Fruit fly (Drosophila melanogaster) whole organism, embryonic: ENCODE results near the gene mRpL46.

ENCODE experiments used
- Abd-B ChIP-seq: fragments of 200-800 bp; sonication (Bioruptor generic); optimal IDR thresholded peaks from 2 replicates; lab custom pipeline; 2018; ENCODE audit warnings: missing biosample characterization, mild to moderate bottlenecking, missing genetic modification characterization, moderate library complexity
- Atf6 ChIP-seq: fragments of 200-800 bp; sonication (Bioruptor generic); IDR thresholded peaks from 2 replicates; pipeline ENCODE4 v1.3.6; 2022; ENCODE audit warnings: missing biosample characterization, missing genetic modification characterization
- Bgb ChIP-seq: fragments of 200-800 bp; sonication (Bioruptor generic); IDR thresholded peaks from 2 replicates; pipeline ENCODE4 v1.3.6; 2022; ENCODE audit warnings: missing biosample characterization, missing genetic modification characterization; ENCODE audit not compliant: partially characterized antibody
- Blimp-1 ChIP-seq: fragments of 200-800 bp; sonication (Bioruptor generic); optimal IDR thresholded peaks from 3 replicates; lab custom pipeline; 2018; ENCODE audit warnings: missing biosample characterization, missing genetic modification characterization, mild to moderate bottlenecking, moderate library complexity, missing genetic modification reagents
- CG11085 ChIP-seq: fragments of 200-800 bp; sonication (Bioruptor generic); IDR thresholded peaks from 2 replicates; pipeline ENCODE4 v1.3.6; 2022; ENCODE audit warnings: missing biosample characterization, missing genetic modification characterization
- CG12155 ChIP-seq: fragments of 200-800 bp; sonication (Bioruptor generic); optimal IDR thresholded peaks from 3 replicates; lab custom pipeline; 2016; ENCODE audit warnings: missing biosample characterization, missing genetic modification characterization
- CG13296 ChIP-seq: fragments of 200-800 bp; sonication (Bioruptor generic); optimal IDR thresholded peaks from 3 replicates; lab custom pipeline; 2018; ENCODE audit warnings: missing biosample characterization, mild to moderate bottlenecking, missing genetic modification characterization
- CG14014 ChIP-seq: fragments of 200-800 bp; sonication (Bioruptor generic); IDR thresholded peaks from 2 replicates; pipeline ENCODE4 v1.3.6; 2022; ENCODE audit warnings: missing biosample characterization, missing genetic modification characterization
- CG15011 ChIP-seq: fragments of 200-800 bp; sonication (Bioruptor generic); optimal IDR thresholded peaks from 3 replicates; lab custom pipeline; 2018; ENCODE audit warnings: missing biosample characterization, mild to moderate bottlenecking, missing genetic modification characterization
- CG1529 ChIP-seq: fragments of 200-800 bp; sonication (Bioruptor generic); optimal IDR thresholded peaks from 3 replicates; lab custom pipeline; 2018; ENCODE audit warnings: missing biosample characterization, missing genetic modification characterization
- CG17359 ChIP-seq: fragments of 200-800 bp; sonication (Bioruptor generic); optimal IDR thresholded peaks from 3 replicates; lab custom pipeline; 2018; ENCODE audit warnings: missing biosample characterization, mild to moderate bottlenecking, missing genetic modification characterization, moderate library complexity
- CG17612 ChIP-seq: fragments of 200-800 bp; sonication (Bioruptor generic); IDR thresholded peaks from 2 replicates; pipeline ENCODE4 v1.3.6; 2022; ENCODE audit warnings: missing biosample characterization, missing genetic modification characterization
- CG18619 ChIP-seq: fragments of 200-800 bp; sonication (Bioruptor generic); optimal IDR thresholded peaks from 3 replicates; lab custom pipeline; 2017; ENCODE audit warnings: missing biosample characterization, mild to moderate bottlenecking, missing genetic modification characterization
- CG31388 ChIP-seq: fragments of 200-800 bp; sonication (Bioruptor generic); optimal IDR thresholded peaks from 2 replicates; lab custom pipeline; 2016; ENCODE audit warnings: missing biosample characterization, missing genetic modification characterization
- CG31441 ChIP-seq: fragments of 200-800 bp; sonication (Bioruptor generic); IDR thresholded peaks from 2 replicates; pipeline ENCODE4 v1.3.6; 2022; ENCODE audit warnings: missing biosample characterization, missing genetic modification characterization
- CG6654 ChIP-seq: fragments of 200-800 bp; sonication (Bioruptor generic); optimal IDR thresholded peaks from 2 replicates; lab custom pipeline; 2017; ENCODE audit warnings: missing biosample characterization, mild to moderate bottlenecking, missing genetic modification characterization
- CG6791 ChIP-seq: fragments of 200-800 bp; sonication (Bioruptor generic); IDR thresholded peaks from 3 replicates; pipeline ENCODE4 v1.3.6; 2022; ENCODE audit warnings: missing biosample characterization, missing genetic modification characterization; ENCODE audit not compliant: partially characterized antibody
- CG7987 ChIP-seq: fragments of 200-800 bp; sonication (Bioruptor generic); optimal IDR thresholded peaks from 2 replicates; lab custom pipeline; 2018; ENCODE audit warnings: missing biosample characterization, mild to moderate bottlenecking, missing genetic modification characterization, moderate library complexity
- CG8290 ChIP-seq, 3 experiments: fragments of 200-800 bp; sonication (Bioruptor generic); optimal IDR thresholded peaks; 2 replicates each; lab custom pipeline; 2016 to 2019; ENCODE audit warnings: missing biosample characterization in 3 of 3, missing genetic modification characterization in 3 of 3, mild to moderate bottlenecking in 2 of 3, moderate library complexity in 1 of 3
- CG9215 ChIP-seq: fragments of 200-800 bp; sonication (Bioruptor generic); IDR thresholded peaks from 2 replicates; pipeline ENCODE4 v1.3.6; 2022; ENCODE audit warnings: missing biosample characterization, missing genetic modification characterization
- CHES-1-like ChIP-seq: fragments of 200-800 bp; sonication (Bioruptor generic); optimal IDR thresholded peaks from 2 replicates; lab custom pipeline; 2016; ENCODE audit warnings: missing biosample characterization, missing genetic modification characterization
- CoRest ChIP-seq: fragments of 200-800 bp; sonication (Bioruptor generic); optimal IDR thresholded peaks from 3 replicates; lab custom pipeline; 2018; ENCODE audit warnings: missing biosample characterization, mild to moderate bottlenecking, missing genetic modification characterization, moderate library complexity
- Elba2 ChIP-seq: fragments of 200-800 bp; sonication (Bioruptor generic); optimal IDR thresholded peaks from 3 replicates; lab custom pipeline; 2016; ENCODE audit warnings: missing biosample characterization, missing genetic modification characterization
- GATAe ChIP-seq: fragments of 200-800 bp; sonication (Bioruptor generic); conservative IDR thresholded peaks from 2 replicates; pipeline ENCODE4 v1.3.6; 2022; ENCODE audit warnings: missing biosample characterization, missing genetic modification characterization
- Hand ChIP-seq: fragments of 200-800 bp; sonication (Bioruptor generic); optimal IDR thresholded peaks from 2 replicates; lab custom pipeline; 2017; ENCODE audit warnings: mild to moderate bottlenecking, missing biosample characterization, missing genetic modification reagents, missing genetic modification characterization
- Jarid2 ChIP-seq: fragments of 200-800 bp; sonication (Bioruptor generic); optimal IDR thresholded peaks from 3 replicates; lab custom pipeline; 2017; ENCODE audit warnings: mild to moderate bottlenecking, missing biosample characterization, missing genetic modification reagents, missing genetic modification characterization
- Lhr ChIP-seq: fragments of 200-800 bp; sonication (Bioruptor generic); optimal IDR thresholded peaks from 3 replicates; lab custom pipeline; 2017; ENCODE audit warnings: mild to moderate bottlenecking, missing biosample characterization, missing genetic modification reagents, missing genetic modification characterization
- Nf-YA ChIP-seq: fragments of 200-800 bp; sonication (Bioruptor generic); IDR thresholded peaks from 2 replicates; pipeline ENCODE4 v1.3.6; 2022; ENCODE audit warnings: missing biosample characterization, missing genetic modification characterization
- Nf-YC ChIP-seq: fragments of 200-800 bp; optimal IDR thresholded peaks from 3 replicates; lab custom pipeline; 2019; ENCODE audit warnings: missing biosample characterization, mild to moderate bottlenecking, missing genetic modification characterization, moderate library complexity
- Poxn ChIP-seq: fragments of 200-800 bp; sonication (Bioruptor generic); IDR thresholded peaks from 2 replicates; pipeline ENCODE4 v1.3.6; 2022; ENCODE audit warnings: missing biosample characterization, missing genetic modification characterization
- Vsx1 ChIP-seq: fragments of 200-800 bp; sonication (Bioruptor generic); optimal IDR thresholded peaks from 2 replicates; lab custom pipeline; 2017; ENCODE audit warnings: missing biosample characterization, mild to moderate bottlenecking, missing genetic modification characterization, missing genetic modification reagents
- ab ChIP-seq: fragments of 200-800 bp; sonication (Bioruptor generic); optimal IDR thresholded peaks from 2 replicates; lab custom pipeline; 2016; ENCODE audit warnings: missing biosample characterization, missing genetic modification characterization
- abd-A ChIP-seq: fragments of 200-800 bp; sonication (Bioruptor generic); optimal IDR thresholded peaks from 3 replicates; lab custom pipeline; 2019; ENCODE audit warnings: missing biosample characterization, mild to moderate bottlenecking, missing genetic modification characterization, moderate library complexity
- btn ChIP-seq: fragments of 200-800 bp; sonication (Bioruptor generic); optimal IDR thresholded peaks from 2 replicates; lab custom pipeline; 2016; ENCODE audit warnings: missing biosample characterization, missing genetic modification characterization
- chm ChIP-seq: fragments of 200-800 bp; sonication (Bioruptor generic); IDR thresholded peaks from 2 replicates; pipeline ENCODE4 v1.3.6; 2022; ENCODE audit warnings: missing biosample characterization, missing genetic modification characterization
- emc ChIP-seq: fragments of 200-800 bp; sonication (Bioruptor generic); optimal IDR thresholded peaks from 2 replicates; lab custom pipeline; 2016; ENCODE audit warnings: missing biosample characterization, missing genetic modification characterization
- fd102C ChIP-seq: fragments of 200-800 bp; sonication (Bioruptor generic); optimal IDR thresholded peaks from 2 replicates; lab custom pipeline; 2018; ENCODE audit warnings: missing biosample characterization, mild to moderate bottlenecking, missing genetic modification characterization, moderate library complexity
- grau ChIP-seq: fragments of 200-800 bp; optimal IDR thresholded peaks from 3 replicates; lab custom pipeline; 2019; ENCODE audit warnings: missing biosample characterization, mild to moderate bottlenecking, missing genetic modification characterization, moderate library complexity
- ham ChIP-seq: fragments of 200-800 bp; sonication (Bioruptor generic); IDR thresholded peaks from 2 replicates; pipeline ENCODE4 v1.3.6; 2022; ENCODE audit warnings: missing biosample characterization, missing genetic modification characterization
- hth ChIP-seq: fragments of >200 bp; optimal IDR thresholded peaks from 2 replicates; lab custom pipeline; 2017; ENCODE audit warnings: inconsistent platforms
- ind ChIP-seq: fragments of 200-800 bp; sonication (Bioruptor generic); optimal IDR thresholded peaks from 3 replicates; lab custom pipeline; 2016; ENCODE audit warnings: missing biosample characterization, missing genetic modification characterization
- maf-S ChIP-seq: fragments of 200-800 bp; sonication (Bioruptor generic); optimal IDR thresholded peaks from 2 replicates; lab custom pipeline; 2016; ENCODE audit warnings: missing biosample characterization, missing genetic modification characterization
- mld ChIP-seq: fragments of 200-800 bp; sonication (Bioruptor generic); IDR thresholded peaks from 3 replicates; pipeline ENCODE4 v1.3.6; 2022; ENCODE audit warnings: missing biosample characterization, missing genetic modification characterization; ENCODE audit not compliant: partially characterized antibody
- pan ChIP-seq, 4 experiments: fragments of >200 bp in 3 of 4; fragments of 200-800 bp in 1 of 4; sonication (Bioruptor generic) in 1 of 4; optimal IDR thresholded peaks in 3 of 4; IDR thresholded peaks in 1 of 4; 2 replicates each; pipeline versions ENCODE4 v1.3.6 to Lab custom; 2017 to 2022; ENCODE audit warnings: missing biosample characterization in 2 of 4, missing genetic modification characterization in 2 of 4, mixed read lengths in 1 of 4
- sens-2 ChIP-seq: fragments of 200-800 bp; sonication (Bioruptor generic); IDR thresholded peaks from 2 replicates; pipeline ENCODE4 v1.3.6; 2022; ENCODE audit warnings: missing biosample characterization, missing genetic modification characterization
- so ChIP-seq: fragments of 200-800 bp; sonication (Bioruptor generic); IDR thresholded peaks from 3 replicates; pipeline ENCODE4 v1.3.6; 2022; ENCODE audit warnings: missing biosample characterization, missing genetic modification characterization
- sug ChIP-seq: fragments of 200-800 bp; optimal IDR thresholded peaks from 2 replicates; lab custom pipeline; 2019; ENCODE audit warnings: missing biosample characterization, mild to moderate bottlenecking, missing genetic modification characterization, moderate library complexity
- tna ChIP-seq: fragments of 200-800 bp; sonication (Bioruptor generic); IDR thresholded peaks from 2 replicates; pipeline ENCODE4 v1.3.6; 2022; ENCODE audit warnings: missing biosample characterization, missing genetic modification characterization; ENCODE audit not compliant: partially characterized antibody
- unc-4 ChIP-seq: fragments of 200-800 bp; sonication (Bioruptor generic); IDR thresholded peaks from 2 replicates; pipeline ENCODE4 v1.3.6; 2022; ENCODE audit warnings: missing biosample characterization, missing genetic modification characterization; ENCODE audit not compliant: partially characterized antibody
- zen ChIP-seq: fragments of 200-800 bp; sonication (Bioruptor generic); optimal IDR thresholded peaks from 3 replicates; lab custom pipeline; 2018; ENCODE audit warnings: missing biosample characterization, mild to moderate bottlenecking, missing genetic modification characterization, moderate library complexity

Gene mRpL46

dm6 chr3L:1730873-1731272 is 46.4 kb upstream of the mRpL46 start, which contains the start of gene drpr (continued):
- TF ChIP-seq Poxn (no peak), CG6791 (GFP tag; lab: Robert Waterston, UW) (peak; percentile 6; the same call in 1 of the 3 replicates), CG17359 (tag; lab: Kevin White, UChicago) (peak; percentile 21), CG8290 (GFP tag; optimal IDR thresholded peaks at IDR 0.05; lab: Kevin White, UChicago) (peak; percentile 16), CG8290 (tag; optimal IDR thresholded peaks at IDR 0.05; lab: Kevin White, UChicago) (peak in 1 of 2 experiments; percentile 53), CG14014 (GFP tag; lab: Robert Waterston, UW) (peak; percentile 11; the same call in 1 of the 2 replicates), CG7987 (peak; percentile 62), emc (GFP tag; lab: Kevin White, UChicago) (no peak), tna (GFP tag; lab: Robert Waterston, UW) (peak; percentile 42; the same call in 1 of the 2 replicates), Elba2 (no peak), sens-2 (GFP tag; lab: Robert Waterston, UW) (no peak), Nf-YC (tag; lab: Kevin White, UChicago) (peak; percentile 46), mld (GFP tag; lab: Robert Waterston, UW) (peak; percentile 19; the same call in 1 of the 3 replicates), ind (GFP tag; lab: Kevin White, UChicago) (no peak), CG6654 (GFP tag; lab: Kevin White, UChicago) (no peak), CG12155 (GFP tag; lab: Kevin White, UChicago) (no peak), fd102C (GFP tag; lab: Kevin White, UChicago) (no peak), CG18619 (no peak), abd-A (tag; lab: Kevin White, UChicago) (peak; percentile 42), chm (GFP tag; lab: Robert Waterston, UW) (peak; percentile 53; the same call in 1 of the 2 replicates), Blimp-1 (GFP tag; lab: Kevin White, UChicago) (no peak), GATAe (GFP tag; lab: Robert Waterston, UW) (no peak), Hand (GFP tag; lab: Kevin White, UChicago) (no peak), ab (GFP tag; lab: Kevin White, UChicago) (no peak), Atf6 (GFP tag; lab: Robert Waterston, UW) (no peak), btn (GFP tag; lab: Kevin White, UChicago) (no peak), CG15011 (GFP tag; lab: Kevin White, UChicago) (no peak), CoRest (peak; percentile 40), unc-4 (GFP tag; lab: Robert Waterston, UW) (no peak), hth (lab: Kevin White, UChicago) (no peak), sug (tag; lab: Kevin White, UChicago) (peak; percentile 22), pan (optimal IDR thresholded peaks at IDR 0.05; lab: Kevin White, UChicago) (no peak), pan (GFP tag; optimal IDR thresholded peaks at IDR 0.05 in 1 of 2, IDR thresholded peaks at IDR 0.05 in 1 of 2) (no peak), CG17612 (GFP tag; lab: Robert Waterston, UW) (no peak), Bgb (GFP tag; lab: Robert Waterston, UW) (peak; percentile 36; the same call in 1 of the 2 replicates), Nf-YA (GFP tag; lab: Robert Waterston, UW) (no peak), CG31388 (no peak), CG1529 (no peak), zen (peak; percentile 41), CHES-1-like (GFP tag; lab: Kevin White, UChicago) (peak; percentile 19), CG31441 (GFP tag; lab: Robert Waterston, UW) (peak; percentile 79), Lhr (GFP tag; lab: Kevin White, UChicago) (no peak), maf-S (GFP tag; lab: Kevin White, UChicago) (peak; percentile 18), Jarid2 (peak; percentile 85), grau (tag; lab: Kevin White, UChicago) (peak; percentile 27), ham (GFP tag; lab: Robert Waterston, UW) (no peak), Abd-B (no peak), CG13296 (peak; percentile 37), Vsx1 (GFP tag; lab: Kevin White, UChicago) (no peak), CG9215 (GFP tag; lab: Robert Waterston, UW) (no peak), CG11085 (GFP tag; lab: Robert Waterston, UW) (no peak), so (GFP tag; lab: Robert Waterston, UW) (no peak)
